Fruit fly (Drosophila melanogaster) whole organism, prepupa: ENCODE measurements around the gene CG6688.

Experiments used
- CG3032 ChIP-seq: fragments of 200-800 bp; optimal IDR thresholded peaks from 2 replicates; lab custom pipeline; 2019; ENCODE audit warnings: missing biosample characterization, mild to moderate bottlenecking, missing genetic modification characterization, moderate library complexity
- CG32006 ChIP-seq: fragments of 200-800 bp; sonication (Bioruptor generic); optimal IDR thresholded peaks from 3 replicates; lab custom pipeline; 2017; ENCODE audit warnings: missing biosample characterization, mild to moderate bottlenecking, missing genetic modification characterization
- CG4318 ChIP-seq: fragments of 200-800 bp; sonication (Bioruptor generic); optimal IDR thresholded peaks from 3 replicates; lab custom pipeline; 2017; ENCODE audit warnings: missing biosample characterization, mild to moderate bottlenecking, missing genetic modification characterization
- CG6276 ChIP-seq: fragments of 200-800 bp; sonication (Bioruptor generic); optimal IDR thresholded peaks from 2 replicates; lab custom pipeline; 2017; ENCODE audit warnings: missing biosample characterization, mild to moderate bottlenecking, missing genetic modification characterization
- Lpt ChIP-seq: fragments of 200-800 bp; sonication (Bioruptor generic); optimal IDR thresholded peaks from 3 replicates; lab custom pipeline; 2016; ENCODE audit warnings: missing biosample characterization, missing genetic modification characterization
- Smox ChIP-seq: fragments of 200-800 bp; sonication (Bioruptor generic); optimal IDR thresholded peaks from 3 replicates; lab custom pipeline; 2016; ENCODE audit warnings: missing biosample characterization, missing genetic modification characterization
- achi ChIP-seq: fragments of 200-800 bp; sonication (Bioruptor generic); optimal IDR thresholded peaks from 3 replicates; lab custom pipeline; 2016; ENCODE audit warnings: missing biosample characterization, missing genetic modification characterization
- esn ChIP-seq: fragments of 200-800 bp; sonication (Bioruptor generic); optimal IDR thresholded peaks from 2 replicates; lab custom pipeline; 2016; ENCODE audit warnings: missing biosample characterization, mild to moderate bottlenecking, missing genetic modification characterization, moderate library complexity
- fd59A ChIP-seq: fragments of 200-800 bp; sonication (Bioruptor generic); optimal IDR thresholded peaks from 2 replicates; lab custom pipeline; 2017; ENCODE audit warnings: missing biosample characterization, mild to moderate bottlenecking, missing genetic modification characterization, missing genetic modification reagents
- fd85E ChIP-seq: fragments of 200-800 bp; sonication (Bioruptor generic); optimal IDR thresholded peaks from 3 replicates; lab custom pipeline; 2016; ENCODE audit warnings: missing biosample characterization, missing genetic modification characterization

dm6 chr3R:23036321-23036720 is 24.1 kb downstream of the CG6688 start:
- TF ChIP-seq Lpt (GFP tag; lab: Kevin White, UChicago) = no peak
- no peak for TF ChIP-seq fd59A (GFP tag; lab: Kevin White, UChicago)
- no peak for TF ChIP-seq fd85E (GFP tag; lab: Kevin White, UChicago)
- TF ChIP-seq esn (GFP tag; lab: Kevin White, UChicago) = no peak
- no peak for TF ChIP-seq CG6276 (GFP tag; lab: Kevin White, UChicago)
- TF ChIP-seq Smox (GFP tag; lab: Kevin White, UChicago) = no peak
- TF ChIP-seq CG4318 (GFP tag; lab: Kevin White, UChicago) = no peak
- TF ChIP-seq achi (GFP tag; lab: Kevin White, UChicago) = no peak
- TF ChIP-seq CG32006 (GFP tag; lab: Kevin White, UChicago) = no peak
- no peak for TF ChIP-seq CG3032
